Fruit fly (Drosophila melanogaster) whole organism, pupa: ENCODE data around the gene EndoU.

Experiments
- CG13204 ChIP-seq: fragments of 200-800 bp; sonication (Bioruptor generic); optimal IDR thresholded peaks from 2 replicates; lab custom pipeline; 2018; ENCODE audit warnings: missing biosample characterization, mild to moderate bottlenecking, missing genetic modification characterization, moderate library complexity
- CG17806 ChIP-seq: fragments of 200-800 bp; sonication (Bioruptor generic); optimal IDR thresholded peaks from 2 replicates; lab custom pipeline; 2018; ENCODE audit warnings: missing biosample characterization, mild to moderate bottlenecking, missing genetic modification characterization, moderate library complexity
- CG8159 ChIP-seq: fragments of 200-800 bp; sonication (Bioruptor generic); optimal IDR thresholded peaks from 3 replicates; lab custom pipeline; 2018; ENCODE audit warnings: missing biosample characterization, mild to moderate bottlenecking, missing genetic modification characterization, moderate library complexity
- CG8301 ChIP-seq: fragments of 200-800 bp; sonication (Bioruptor generic); optimal IDR thresholded peaks from 2 replicates; lab custom pipeline; 2018; ENCODE audit warnings: missing biosample characterization, mild to moderate bottlenecking, missing genetic modification characterization
- CG9948 ChIP-seq: fragments of 200-800 bp; sonication (Bioruptor generic); optimal IDR thresholded peaks from 2 replicates; lab custom pipeline; 2018; ENCODE audit warnings: missing biosample characterization, mild to moderate bottlenecking, missing genetic modification characterization, moderate library complexity
- EcR ChIP-seq: fragments of 200-800 bp; sonication (Bioruptor generic); optimal IDR thresholded peaks from 3 replicates; lab custom pipeline; 2019; ENCODE audit warnings: missing biosample characterization, missing genetic modification characterization, mild to moderate bottlenecking, moderate library complexity, missing genetic modification reagents
- Pif1A ChIP-seq: fragments of 200-800 bp; sonication (Bioruptor generic); optimal IDR thresholded peaks from 3 replicates; lab custom pipeline; 2016; ENCODE audit warnings: missing biosample characterization, missing genetic modification characterization
- Pif1B ChIP-seq: fragments of 200-800 bp; sonication (Bioruptor generic); optimal IDR thresholded peaks from 3 replicates; lab custom pipeline; 2016; ENCODE audit warnings: missing biosample characterization, missing genetic modification characterization
- fd96Ca ChIP-seq: fragments of 200-800 bp; sonication (Bioruptor generic); IDR thresholded peaks from 3 replicates; pipeline ENCODE4 v1.3.6; 2022; ENCODE audit warnings: missing biosample characterization, missing genetic modification characterization
- gl ChIP-seq: fragments of 200-800 bp; sonication (Bioruptor generic); optimal IDR thresholded peaks from 2 replicates; lab custom pipeline; 2018; ENCODE audit warnings: missing biosample characterization, mild to moderate bottlenecking, missing genetic modification characterization
- rn ChIP-seq: fragments of 200-800 bp; sonication (Bioruptor generic); IDR thresholded peaks from 2 replicates; pipeline ENCODE4 v1.3.6; 2022; ENCODE audit warnings: missing biosample characterization, missing genetic modification characterization

DNA sequence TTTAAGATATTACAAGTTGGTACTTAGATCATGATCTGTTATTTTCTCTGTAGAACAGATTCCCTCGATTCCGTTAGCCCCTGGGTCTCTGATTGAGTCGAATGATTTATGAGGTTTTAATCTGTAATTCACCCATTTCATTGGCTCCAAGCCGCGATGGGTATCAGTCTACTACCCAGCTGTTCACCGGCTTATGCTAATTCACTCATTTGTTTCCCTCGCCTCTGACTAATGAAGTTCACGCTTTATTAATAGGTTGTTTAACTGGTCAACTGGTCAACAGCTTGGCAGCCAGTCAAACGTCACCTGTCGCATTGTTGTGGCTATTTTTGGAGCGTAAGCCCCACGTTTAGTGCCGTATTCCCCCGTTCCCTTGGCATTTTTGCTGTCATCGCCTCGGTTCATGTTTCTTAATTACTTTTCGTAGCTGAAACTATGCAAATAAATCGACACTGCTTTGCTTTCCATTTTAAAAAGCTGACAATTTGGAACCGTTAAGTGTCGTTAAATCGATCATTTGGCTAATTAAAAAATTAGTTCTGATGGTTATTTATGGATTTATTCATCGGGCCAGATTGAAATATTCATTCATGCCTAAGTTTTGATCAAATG is 35.3 kb upstream of the EndoU start:
- TF ChIP-seq CG8301 (tag; lab: Kevin White, UChicago): no peak
- TF ChIP-seq Pif1B (GFP tag; lab: Kevin White, UChicago): no peak
- no peak for TF ChIP-seq CG17806 (tag; lab: Kevin White, UChicago)
- TF ChIP-seq CG8159: no peak
- TF ChIP-seq CG13204 (GFP tag; lab: Kevin White, UChicago): no peak
- no peak for TF ChIP-seq gl (tag; lab: Kevin White, UChicago)
- no peak for TF ChIP-seq fd96Ca (GFP tag; lab: Robert Waterston, UW)
- no peak for TF ChIP-seq CG9948 (tag; lab: Kevin White, UChicago)
- TF ChIP-seq EcR: no peak
- TF ChIP-seq Pif1A (GFP tag; lab: Kevin White, UChicago): no peak
- no peak for TF ChIP-seq rn
